Worm (Caenorhabditis elegans) whole organism, midembryonic: ENCODE measurements around the gene Y62H9A.16.

Experiments used
- T22C8.4 ChIP-seq: fragments of 200-800 bp; sonication (Bioruptor generic); IDR thresholded peaks from 2 replicates; pipeline ENCODE4 v1.3.6; 2022; ENCODE audit warnings: missing genetic modification characterization, missing compliant biosample characterization
- cog-1 ChIP-seq: sonication (generic microtip); optimal IDR thresholded peaks from 2 replicates; lab custom pipeline; 2016; ENCODE audit warnings: missing genetic modification characterization, missing compliant biosample characterization
- flt-1 ChIP-seq: fragments of 200-800 bp; sonication (Bioruptor generic); IDR thresholded peaks from 2 replicates; pipeline ENCODE4 v1.3.6; 2022; ENCODE audit warnings: missing genetic modification characterization, missing compliant biosample characterization
- klf-2 ChIP-seq: fragments of 200-800 bp; sonication (Bioruptor generic); conservative IDR thresholded peaks from 2 replicates; pipeline ENCODE4 v1.3.6; 2022; ENCODE audit warnings: missing genetic modification reagents, missing genetic modification characterization, missing compliant biosample characterization
- med-1 ChIP-seq: sonication (generic microtip); optimal IDR thresholded peaks from 2 replicates; lab custom pipeline; 2017; ENCODE audit warnings: missing genetic modification characterization, mild to moderate bottlenecking, missing compliant biosample characterization, antibody characterized with exemption, missing genetic modification reagents; ENCODE audit not compliant: insufficient read depth
- tab-1 ChIP-seq: fragments of 200-800 bp; sonication (Bioruptor generic); IDR thresholded peaks from 2 replicates; pipeline ENCODE4 v1.3.6; 2022; ENCODE audit warnings: missing genetic modification characterization, missing compliant biosample characterization
- ztf-29 ChIP-seq: fragments of 200-800 bp; sonication (Bioruptor generic); IDR thresholded peaks from 2 replicates; pipeline ENCODE4 v1.3.6; 2022; ENCODE audit warnings: missing genetic modification reagents, missing genetic modification characterization, missing compliant biosample characterization

DNA sequence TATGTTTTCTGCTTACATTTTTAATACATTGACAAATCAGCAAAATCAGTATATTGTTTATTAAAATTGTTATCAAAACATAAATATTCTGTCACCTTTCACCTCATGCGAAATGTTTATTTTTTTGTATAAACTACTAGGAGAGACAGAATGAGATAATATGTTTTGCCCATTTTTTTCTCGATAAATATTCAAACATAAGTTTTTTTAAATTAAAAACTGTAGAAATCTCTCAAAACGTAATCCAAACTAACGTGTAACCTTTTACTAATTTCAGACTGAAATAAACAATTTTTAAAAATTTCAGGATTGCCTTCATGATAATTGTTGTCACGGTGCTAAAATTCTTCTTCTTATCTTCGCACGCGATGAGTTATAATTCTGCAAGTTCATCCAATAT, 39.2 kb downstream of the Y62H9A.16 start, which contains the start of gene T08D10.5:
- TF ChIP-seq flt-1 (no peak), ztf-29 (GFP tag; lab: Robert Waterston, UW) (no peak), T22C8.4 (GFP tag; lab: Robert Waterston, UW) (no peak), klf-2 (no peak), cog-1 (tag; lab: Kevin White, UChicago) (no peak), tab-1 (no peak), med-1 (no peak)
